Worm (Caenorhabditis elegans) whole organism, L4 larva: ENCODE results near the gene ZK1193.2.

Experiments
- aly-2 ChIP-seq: sonication (generic microtip); optimal IDR thresholded peaks from 2 replicates; lab custom pipeline; 2018; ENCODE audit warnings: missing biosample characterization, missing genetic modification characterization
- fkh-10 ChIP-seq: fragments of 150-350 bp; optimal IDR thresholded peaks from 2 replicates; lab custom pipeline; 2014; ENCODE audit warnings: missing biosample characterization, missing genetic modification reagents, missing genetic modification characterization
- pqm-1 ChIP-seq: sonication (generic microtip); optimal IDR thresholded peaks from 2 replicates; lab custom pipeline; 2017; ENCODE audit warnings: missing biosample characterization, missing genetic modification characterization
- saeg-2 ChIP-seq: fragments of 200-800 bp; sonication (Bioruptor generic); IDR thresholded peaks from 2 replicates; pipeline ENCODE4 v1.3.6; 2022; ENCODE audit warnings: missing genetic modification reagents, missing genetic modification characterization, missing compliant biosample characterization
- skn-1 ChIP-seq: fragments of 150-350 bp; optimal IDR thresholded peaks from 2 replicates; lab custom pipeline; 2014; ENCODE audit warnings: missing biosample characterization, missing genetic modification characterization
- snpc-4 ChIP-seq: fragments of 150-350 bp; optimal IDR thresholded peaks from 2 replicates; lab custom pipeline; 2014; ENCODE audit warnings: missing biosample characterization, missing genetic modification characterization
- spr-1 ChIP-seq: sonication (generic microtip); optimal IDR thresholded peaks from 2 replicates; lab custom pipeline; 2016; ENCODE audit warnings: mild to moderate bottlenecking, missing genetic modification characterization, missing compliant biosample characterization
- ztf-11 ChIP-seq: fragments of 150-350 bp; optimal IDR thresholded peaks from 2 replicates; lab custom pipeline; 2014; ENCODE audit warnings: missing biosample characterization, missing genetic modification characterization

DNA sequence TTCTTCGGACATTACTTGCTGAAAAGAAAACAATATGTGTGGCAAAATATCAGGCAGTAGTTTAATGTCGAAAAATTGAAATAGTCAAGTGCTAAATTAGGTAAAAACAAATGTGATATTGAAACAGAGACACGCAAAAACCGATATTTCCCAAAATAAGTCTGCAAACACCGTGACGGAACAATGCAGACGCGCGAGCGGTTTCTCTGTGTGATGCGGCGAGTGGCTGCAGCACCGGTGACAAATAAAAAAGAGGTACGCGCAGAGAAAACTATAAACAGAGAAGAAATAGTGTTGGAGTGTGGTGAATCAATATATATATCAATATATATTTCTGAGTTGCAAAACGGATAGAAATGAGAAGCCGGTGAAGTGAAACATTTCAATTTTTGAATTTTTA lies 42.7 kb downstream of the ZK1193.2 start, which contains the start of gene ife-2:
- TF ChIP-seq snpc-4 (tag; lab: Kevin White, UChicago), result no peak
- peak; percentile 7 for TF ChIP-seq pqm-1 (tag; lab: Kevin White, UChicago)
- no peak for TF ChIP-seq ztf-11 (tag; lab: Kevin White, UChicago)
- TF ChIP-seq skn-1 (tag; lab: Kevin White, UChicago), result no peak
- TF ChIP-seq fkh-10 (GFP tag; lab: Kevin White, UChicago), result no peak
- TF ChIP-seq spr-1 (tag; lab: Kevin White, UChicago), result peak; percentile 26
- no peak for TF ChIP-seq saeg-2
- no peak for TF ChIP-seq aly-2 (tag; lab: Kevin White, UChicago)
